Fruit fly (Drosophila melanogaster): ENCODE results near the gene Naglu.

DNA sequence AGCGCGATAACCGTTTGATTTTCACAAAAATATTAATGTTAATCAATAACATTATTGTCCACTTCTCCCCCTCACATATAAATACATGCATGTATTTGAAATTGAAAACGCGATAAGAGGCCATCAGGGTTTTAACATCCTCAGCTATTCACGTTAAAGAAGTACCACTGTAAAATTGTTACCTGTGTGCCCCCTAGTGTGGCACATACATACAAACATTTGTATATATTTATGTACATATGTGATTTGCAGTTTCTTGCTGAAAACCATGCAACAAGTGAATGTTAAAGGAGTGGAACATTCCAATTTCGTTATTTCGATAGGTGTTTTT, 48.7 kb downstream of the Naglu start:
- TF ChIP-seq CG7271 (tag; optimal IDR thresholded peaks at IDR 0.05) (no peak), CG7556 (GFP tag; optimal IDR thresholded peaks at IDR 0.05) (no peak), hkb (optimal IDR thresholded peaks at IDR 0.05) (no peak), hkb (GFP tag; IDR thresholded peaks at IDR 0.05) (no peak), p53 (GFP tag; optimal IDR thresholded peaks at IDR 0.05) (no peak)

Measured in whole organism, embryonic.